Fruit fly (Drosophila melanogaster): ENCODE measurements around the gene Acp95EF.

Acp95EF gene

dm6 chr3R:24260041-24260379 lies 31.2 kb downstream of the Acp95EF start (continued):
- TF ChIP-seq pnt (GFP tag; optimal IDR thresholded peaks at IDR 0.05), result no peak
- no peak for TF ChIP-seq CG6272 (GFP tag; IDR thresholded peaks at IDR 0.05)
- TF ChIP-seq trh (GFP tag; optimal IDR thresholded peaks at IDR 0.05), result no peak
- no peak for TF ChIP-seq tio (GFP tag; optimal IDR thresholded peaks at IDR 0.05)
- no peak for TF ChIP-seq CG9876 (GFP tag; optimal IDR thresholded peaks at IDR 0.05)
- TF ChIP-seq CG10565 (GFP tag; optimal IDR thresholded peaks at IDR 0.05), result no peak
- TF ChIP-seq eyg (GFP tag; optimal IDR thresholded peaks at IDR 0.05), result no peak
- TF ChIP-seq sna (GFP tag; IDR thresholded peaks at IDR 0.05; ENCODE audit: partially characterized antibody), result no peak
- no peak for TF ChIP-seq br (optimal IDR thresholded peaks at IDR 0.05)
- TF ChIP-seq Dbx (GFP tag; IDR thresholded peaks at IDR 0.05), result no peak
- no peak for TF ChIP-seq jigr1 (GFP tag; IDR thresholded peaks at IDR 0.05)
- no peak for TF ChIP-seq dimm (GFP tag; IDR thresholded peaks at IDR 0.05)
- TF ChIP-seq rib (GFP tag; IDR thresholded peaks at IDR 0.05), result no peak
- TF ChIP-seq H2.0 (GFP tag; IDR thresholded peaks at IDR 0.05), result no peak
- peak; percentile 64 for TF ChIP-seq Lhr (GFP tag; optimal IDR thresholded peaks at IDR 0.05)
- TF ChIP-seq CG6765 (GFP tag; optimal IDR thresholded peaks at IDR 0.05), result no peak
- no peak for TF ChIP-seq Gug (GFP tag; IDR thresholded peaks at IDR 0.05)
- no peak for TF ChIP-seq nom (GFP tag; optimal IDR thresholded peaks at IDR 0.05)
- peak; percentile 1; the same call in 1 of the 3 replicates for TF ChIP-seq so (GFP tag; IDR thresholded peaks at IDR 0.05)
- TF ChIP-seq Dref (GFP tag; IDR thresholded peaks at IDR 0.05), result no peak
- TF ChIP-seq cas (GFP tag; IDR thresholded peaks at IDR 0.05), result no peak
- no peak for TF ChIP-seq CG6791 (GFP tag; IDR thresholded peaks at IDR 0.05; ENCODE audit: partially characterized antibody)
- TF ChIP-seq ci (GFP tag; IDR thresholded peaks at IDR 0.05), result no peak
- TF ChIP-seq croc (GFP tag; conservative IDR thresholded peaks at IDR 0.05), result no peak; the same call in 2 of the 3 replicates
- TF ChIP-seq CG34224 (GFP tag; IDR thresholded peaks at IDR 0.05; ENCODE audit: partially characterized antibody), result no peak
- TF ChIP-seq lilli (GFP tag; optimal IDR thresholded peaks at IDR 0.05), result no peak
- no peak for TF ChIP-seq cwo (GFP tag; optimal IDR thresholded peaks at IDR 0.05)
- TF ChIP-seq Xrp1 (GFP tag; IDR thresholded peaks at IDR 0.05), result no peak
- TF ChIP-seq CG30403 (GFP tag; optimal IDR thresholded peaks at IDR 0.05), result peak; percentile 7
- TF ChIP-seq CG31388 (GFP tag; optimal IDR thresholded peaks at IDR 0.05), result no peak
- TF ChIP-seq hth (optimal IDR thresholded peaks at IDR 0.05), result no peak
- peak; percentile 85 for TF ChIP-seq ftz-f1 (GFP tag; optimal IDR thresholded peaks at IDR 0.05)
- no peak for TF ChIP-seq CG33557 (GFP tag; optimal IDR thresholded peaks at IDR 0.05)
- no peak for TF ChIP-seq CG6175 (GFP tag; IDR thresholded peaks at IDR 0.05)
- no peak for TF ChIP-seq CG1529 (GFP tag; optimal IDR thresholded peaks at IDR 0.05)
- no peak for TF ChIP-seq seq (GFP tag; IDR thresholded peaks at IDR 0.05)
- TF ChIP-seq CG8388 (GFP tag; optimal IDR thresholded peaks at IDR 0.05), result no peak
- no peak; the same call in 1 of the 2 replicates for TF ChIP-seq Poxn (GFP tag; IDR thresholded peaks at IDR 0.05)
- no peak for TF ChIP-seq nerfin-2 (GFP tag; IDR thresholded peaks at IDR 0.05; ENCODE audit: partially characterized antibody)
- TF ChIP-seq CG12769 (tag; optimal IDR thresholded peaks at IDR 0.05), result no peak
- TF ChIP-seq CG3163 (GFP tag; optimal IDR thresholded peaks at IDR 0.05), result peak; percentile 66
- no peak for TF ChIP-seq twi (tag; optimal IDR thresholded peaks at IDR 0.05)
- no peak for TF ChIP-seq CG7745 (tag; optimal IDR thresholded peaks at IDR 0.05)
- peak; percentile 56; the same call in 1 of the 3 replicates for TF ChIP-seq CG17361 (GFP tag; IDR thresholded peaks at IDR 0.05)
- TF ChIP-seq fd96Cb (tag; optimal IDR thresholded peaks at IDR 0.05), result no peak
- TF ChIP-seq CG4854 (GFP tag; optimal IDR thresholded peaks at IDR 0.05), result no peak
- no peak for TF ChIP-seq Six4 (GFP tag; optimal IDR thresholded peaks at IDR 0.05)
- no peak for TF ChIP-seq CG15269 (tag; optimal IDR thresholded peaks at IDR 0.05)
- TF ChIP-seq CG11085 (GFP tag; IDR thresholded peaks at IDR 0.05), result no peak
- no peak for TF ChIP-seq Hmx (GFP tag; optimal IDR thresholded peaks at IDR 0.05)
- TF ChIP-seq CG15011 (GFP tag; optimal IDR thresholded peaks at IDR 0.05), result no peak
- no peak for TF ChIP-seq CG16779 (GFP tag; IDR thresholded peaks at IDR 0.05)
- TF ChIP-seq CG31441 (GFP tag; IDR thresholded peaks at IDR 0.05), result no peak
- TF ChIP-seq mam (GFP tag; optimal IDR thresholded peaks at IDR 0.05), result no peak

Measured in whole organism, embryonic.